Worm (Caenorhabditis elegans) whole organism, mixed stage, embryonic: ENCODE data around the gene fbxa-79.

ENCODE experiments used
- M03D4.4 ChIP-seq: sonication (generic microtip); optimal IDR thresholded peaks from 2 replicates; lab custom pipeline; 2017; ENCODE audit warnings: mild to moderate bottlenecking, missing genetic modification characterization, missing compliant biosample characterization
- bed-3 ChIP-seq: fragments of 200-800 bp; sonication (Bioruptor generic); optimal IDR thresholded peaks from 3 replicates; lab custom pipeline; 2018; ENCODE audit warnings: mild to moderate bottlenecking, missing genetic modification characterization, moderate library complexity, missing compliant biosample characterization
- blmp-1 ChIP-seq: fragments of 150-350 bp; optimal IDR thresholded peaks from 2 replicates; lab custom pipeline; 2014; ENCODE audit warnings: missing biosample characterization, missing genetic modification characterization
- ceh-43 ChIP-seq: fragments of 200-800 bp; sonication (Bioruptor generic); optimal IDR thresholded peaks from 2 replicates; lab custom pipeline; 2018; ENCODE audit warnings: mild to moderate bottlenecking, missing genetic modification characterization, moderate library complexity, missing compliant biosample characterization
- ceh-83 ChIP-seq: fragments of 200-800 bp; sonication (Bioruptor generic); optimal IDR thresholded peaks from 2 replicates; lab custom pipeline; 2018; ENCODE audit warnings: mild to moderate bottlenecking, missing genetic modification characterization, missing compliant biosample characterization
- ces-1 ChIP-seq: fragments of 150-350 bp; optimal IDR thresholded peaks from 2 replicates; lab custom pipeline; 2014; ENCODE audit warnings: missing biosample characterization, missing genetic modification reagents, missing genetic modification characterization
- drap-1 ChIP-seq: fragments of 200-800 bp; sonication (Bioruptor generic); optimal IDR thresholded peaks from 3 replicates; lab custom pipeline; 2018; ENCODE audit warnings: mild to moderate bottlenecking, missing genetic modification characterization, missing compliant biosample characterization
- elt-1 ChIP-seq: sonication (generic microtip); optimal IDR thresholded peaks from 2 replicates; lab custom pipeline; 2017; ENCODE audit warnings: missing genetic modification characterization, mild to moderate bottlenecking, missing compliant biosample characterization, antibody characterized with exemption, moderate library complexity, borderline replicate concordance; ENCODE audit not compliant: insufficient read depth
- elt-3 ChIP-seq: fragments of 150-350 bp; optimal IDR thresholded peaks from 2 replicates; lab custom pipeline; 2014; ENCODE audit warnings: missing biosample characterization, missing genetic modification characterization
- flh-1 ChIP-seq: fragments of 200-800 bp; sonication (Bioruptor generic); optimal IDR thresholded peaks from 2 replicates; lab custom pipeline; 2018; ENCODE audit warnings: mild to moderate bottlenecking, missing genetic modification characterization, moderate library complexity, missing compliant biosample characterization
- ham-2 ChIP-seq: fragments of 200-800 bp; sonication (Bioruptor generic); optimal IDR thresholded peaks from 2 replicates; lab custom pipeline; 2018; ENCODE audit warnings: mild to moderate bottlenecking, missing genetic modification characterization, missing compliant biosample characterization
- hlh-1 ChIP-seq: fragments of 150-350 bp; optimal IDR thresholded peaks from 2 replicates; lab custom pipeline; 2014; ENCODE audit warnings: missing biosample characterization, missing genetic modification reagents, missing genetic modification characterization
- lin-13 ChIP-seq: fragments of 150-350 bp; optimal IDR thresholded peaks from 2 replicates; lab custom pipeline; 2014; ENCODE audit warnings: missing biosample characterization, missing genetic modification characterization
- lin-32 ChIP-seq: fragments of 200-800 bp; sonication (Bioruptor generic); optimal IDR thresholded peaks from 2 replicates; lab custom pipeline; 2018; ENCODE audit warnings: mild to moderate bottlenecking, missing genetic modification characterization, missing compliant biosample characterization
- lsy-2 ChIP-seq: fragments of 150-350 bp; optimal IDR thresholded peaks from 2 replicates; lab custom pipeline; 2014; ENCODE audit warnings: missing biosample characterization, missing genetic modification characterization
- mab-5 ChIP-seq: fragments of 150-350 bp; optimal IDR thresholded peaks from 2 replicates; lab custom pipeline; 2014; ENCODE audit warnings: missing biosample characterization, missing genetic modification characterization
- mep-1 ChIP-seq: fragments of 150-350 bp; optimal IDR thresholded peaks from 2 replicates; lab custom pipeline; 2017; ENCODE audit warnings: missing biosample characterization, missing genetic modification reagents, missing genetic modification characterization, inconsistent platforms
- mls-2 ChIP-seq: sonication (generic microtip); optimal IDR thresholded peaks from 2 replicates; lab custom pipeline; 2016; ENCODE audit warnings: mild to moderate bottlenecking, missing genetic modification characterization, moderate library complexity, missing compliant biosample characterization
- nhr-12 ChIP-seq: fragments of 150-350 bp; optimal IDR thresholded peaks from 2 replicates; lab custom pipeline; 2014; ENCODE audit warnings: missing biosample characterization, missing genetic modification characterization
- nhr-2 ChIP-seq: fragments of 150-350 bp; optimal IDR thresholded peaks from 2 replicates; lab custom pipeline; 2014; ENCODE audit warnings: missing biosample characterization, missing genetic modification characterization
- nhr-237 ChIP-seq: fragments of 150-350 bp; optimal IDR thresholded peaks from 2 replicates; lab custom pipeline; 2014; ENCODE audit warnings: missing biosample characterization, missing genetic modification characterization
- nhr-28 ChIP-seq: fragments of 150-350 bp; optimal IDR thresholded peaks from 2 replicates; lab custom pipeline; 2014; ENCODE audit warnings: missing biosample characterization, missing genetic modification characterization
- pha-4 ChIP-seq: fragments of 150-350 bp; optimal IDR thresholded peaks from 2 replicates; lab custom pipeline; 2018; ENCODE audit warnings: missing biosample characterization, missing genetic modification reagents, missing genetic modification characterization
- sem-2 ChIP-seq: fragments of 200-800 bp; sonication (Bioruptor generic); optimal IDR thresholded peaks from 2 replicates; lab custom pipeline; 2018; ENCODE audit warnings: mild to moderate bottlenecking, missing genetic modification characterization, missing compliant biosample characterization
- snpc-4 ChIP-seq: fragments of 150-350 bp; optimal IDR thresholded peaks from 2 replicates; lab custom pipeline; 2014; ENCODE audit warnings: missing biosample characterization, missing genetic modification characterization
- sptf-1 ChIP-seq: sonication (generic microtip); optimal IDR thresholded peaks from 2 replicates; lab custom pipeline; 2017; ENCODE audit warnings: mild to moderate bottlenecking, missing genetic modification characterization, moderate library complexity, missing compliant biosample characterization
- tbx-8 ChIP-seq: fragments of 200-800 bp; sonication (Bioruptor generic); optimal IDR thresholded peaks from 2 replicates; lab custom pipeline; 2018; ENCODE audit warnings: mild to moderate bottlenecking, missing genetic modification characterization, moderate library complexity, missing compliant biosample characterization
- unc-120 ChIP-seq: sonication (generic microtip); optimal IDR thresholded peaks from 2 replicates; lab custom pipeline; 2017; ENCODE audit warnings: missing genetic modification characterization, missing compliant biosample characterization; ENCODE audit not compliant: poor library complexity, severe bottlenecking
- unc-62 ChIP-seq: fragments of 150-350 bp; optimal IDR thresholded peaks from 2 replicates; lab custom pipeline; 2014; ENCODE audit warnings: missing biosample characterization, missing genetic modification reagents, missing genetic modification characterization
- zip-8 ChIP-seq: fragments of 150-350 bp; optimal IDR thresholded peaks from 2 replicates; lab custom pipeline; 2014; ENCODE audit warnings: missing biosample characterization, missing genetic modification characterization

Gene fbxa-79

DNA sequence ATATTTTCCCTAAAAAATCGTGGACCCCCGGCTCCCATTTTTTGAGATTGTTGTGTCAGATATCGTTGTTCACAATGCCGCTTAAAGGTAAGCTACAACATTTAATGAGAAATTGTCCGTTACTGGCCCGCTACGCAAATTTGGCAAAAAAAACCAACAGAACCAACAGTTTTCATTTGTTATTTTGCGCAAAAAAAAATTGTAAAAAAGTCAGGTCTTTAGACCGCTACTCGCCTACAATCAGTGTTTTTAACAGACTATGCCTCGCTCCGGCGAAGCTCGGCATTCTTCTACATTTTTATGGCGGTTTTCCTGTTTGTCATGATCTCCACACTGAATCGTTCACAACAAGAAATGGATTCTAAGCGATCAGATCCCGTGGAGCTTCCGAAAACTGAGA lies 793 bp upstream of the fbxa-79 start, which contains the start of gene Y82E9BL.12:
Y82E9BL.12 (plus strand) TSS at position 301 of the 400 bp plus-strand sequence.
- no peak for TF ChIP-seq ceh-43 (GFP tag; lab: Kevin White, UChicago)
- no peak for TF ChIP-seq elt-1 (tag; lab: Kevin White, UChicago)
- no peak for TF ChIP-seq sptf-1 (tag; lab: Kevin White, UChicago)
- TF ChIP-seq ham-2 (GFP tag; lab: Kevin White, UChicago) = no peak
- TF ChIP-seq ceh-83 = no peak
- TF ChIP-seq M03D4.4 (tag; lab: Kevin White, UChicago) = no peak
- no peak for TF ChIP-seq drap-1
- no peak for TF ChIP-seq nhr-28 (tag; lab: Kevin White, UChicago)
- TF ChIP-seq mls-2 (tag; lab: Kevin White, UChicago) = no peak
- TF ChIP-seq ces-1 (GFP tag; lab: Kevin White, UChicago) = no peak
- no peak for TF ChIP-seq nhr-2
- TF ChIP-seq hlh-1 (tag; lab: Kevin White, UChicago) = no peak
- TF ChIP-seq snpc-4 (tag; lab: Kevin White, UChicago) = no peak
- TF ChIP-seq bed-3 = no peak

DNA sequence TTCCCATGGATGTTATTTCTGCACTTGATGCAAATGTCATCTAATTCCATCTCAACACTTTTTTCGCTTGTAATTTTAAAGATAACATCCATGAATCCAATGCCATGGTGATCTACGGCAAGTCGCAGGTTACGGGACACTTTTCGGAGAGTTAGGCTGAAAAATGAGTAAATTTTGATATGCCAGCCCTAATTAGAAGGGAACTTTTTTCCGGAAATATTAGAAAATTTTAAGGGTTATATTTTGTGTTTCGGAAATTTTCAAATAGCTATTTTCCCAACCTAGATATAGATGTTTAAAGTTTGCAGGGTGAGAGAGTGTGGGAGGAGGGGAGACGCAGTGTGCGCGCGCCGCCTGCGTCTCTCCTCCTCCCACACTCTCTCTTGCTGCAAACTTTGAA lies 761 bp downstream of the fbxa-79 start:
- TF ChIP-seq nhr-237 (tag; lab: Kevin White, UChicago) (no peak), sem-2 (GFP tag; lab: Kevin White, UChicago) (no peak)

ce11 chrIII:1303414-1303813 lies 4.7 kb downstream of the fbxa-79 start, which contains the start of gene fbxa-75:
TSS of gene fbxa-75 (plus strand) at chrIII:1303714.
- no peak for TF ChIP-seq lin-13
- no peak for TF ChIP-seq mls-2 (tag; lab: Kevin White, UChicago)
- TF ChIP-seq elt-3 (tag; lab: Kevin White, UChicago) = no peak
- TF ChIP-seq sptf-1 (tag; lab: Kevin White, UChicago) = no peak
- no peak for TF ChIP-seq pha-4 (tag; lab: Kevin White, UChicago)
- TF ChIP-seq bed-3 = no peak
- no peak for TF ChIP-seq hlh-1 (tag; lab: Kevin White, UChicago)
- no peak for TF ChIP-seq lsy-2 (tag; lab: Kevin White, UChicago)
- no peak for TF ChIP-seq ceh-83
- no peak for TF ChIP-seq blmp-1 (tag; lab: Kevin White, UChicago)
- no peak for TF ChIP-seq tbx-8 (GFP tag; lab: Kevin White, UChicago)
- no peak for TF ChIP-seq mab-5 (tag; lab: Kevin White, UChicago)
- TF ChIP-seq unc-120 (tag; lab: Kevin White, UChicago) = no peak
- TF ChIP-seq, all 35 proteins: peak for 0

ce11 chrIII:1297604-1298003 lies 10.5 kb downstream of the fbxa-79 start, which contains the start of gene fbxa-28:
TSS of gene fbxa-28 (plus strand) at chrIII:1297904.
- TF ChIP-seq zip-8 (tag; lab: Kevin White, UChicago) (no peak), mep-1 (tag; lab: Kevin White, UChicago) (no peak), nhr-12 (no peak), hlh-1 (tag; lab: Kevin White, UChicago) (no peak), blmp-1 (tag; lab: Kevin White, UChicago) (no peak), lin-32 (GFP tag; lab: Kevin White, UChicago) (no peak), lsy-2 (tag; lab: Kevin White, UChicago) (no peak), unc-62 (no peak), elt-3 (tag; lab: Kevin White, UChicago) (no peak), tbx-8 (GFP tag; lab: Kevin White, UChicago) (no peak), lin-13 (no peak), nhr-237 (tag; lab: Kevin White, UChicago) (no peak), flh-1 (GFP tag; lab: Kevin White, UChicago) (no peak)

- TF ChIP-seq mls-2 (tag; lab: Kevin White, UChicago) = no peak
- TF ChIP-seq unc-120 (tag; lab: Kevin White, UChicago) = no peak
- no peak for TF ChIP-seq lin-13
- no peak for TF ChIP-seq lsy-2 (tag; lab: Kevin White, UChicago)
- no peak for TF ChIP-seq elt-3 (tag; lab: Kevin White, UChicago)
- no peak for TF ChIP-seq nhr-12
- TF ChIP-seq elt-1 (tag; lab: Kevin White, UChicago) = no peak
- TF ChIP-seq ceh-83 = no peak
- TF ChIP-seq lin-32 (GFP tag; lab: Kevin White, UChicago) = no peak
- no peak for TF ChIP-seq tbx-8 (GFP tag; lab: Kevin White, UChicago)
- no peak for TF ChIP-seq zip-8 (tag; lab: Kevin White, UChicago)
- TF ChIP-seq flh-1 (GFP tag; lab: Kevin White, UChicago) = no peak
- TF ChIP-seq bed-3 = no peak
- no peak for TF ChIP-seq ham-2 (GFP tag; lab: Kevin White, UChicago)
These were observed 12.9 kb downstream of the fbxa-79 start, which contains the start of gene fbxa-35 for ce11 chrIII:1295149-1295716. TSS of gene fbxa-35 (plus strand) at chrIII:1295666.
